Worm (Caenorhabditis elegans): ENCODE results near the gene madf-5.

The madf-5 gene

ce11 chrII:14616927-14617326, 43.5 kb downstream of the madf-5 start (continued):
- TF ChIP-seq madf-8 (GFP tag; conservative IDR thresholded peaks at IDR 0.05) (no peak; the same call in 1 of the 2 replicates), nfyb-1 (GFP tag; IDR thresholded peaks at IDR 0.05) (peak; percentile 89), nhr-27 (tag; optimal IDR thresholded peaks at IDR 0.05) (no peak), fkh-3 (tag; optimal IDR thresholded peaks at IDR 0.05) (peak; percentile 4), mes-4 (tag; optimal IDR thresholded peaks at IDR 0.05) (peak; percentile 68), F10E7.11 (tag; optimal IDR thresholded peaks at IDR 0.05) (no peak), lin-26 (GFP tag; IDR thresholded peaks at IDR 0.05) (peak; percentile 96), ama-1 (optimal IDR thresholded peaks at IDR 0.05) (no peak), ama-1 (GFP tag; optimal IDR thresholded peaks at IDR 0.05) (peak in 1 of 2 experiments; percentile 34), F49E8.2 (tag; optimal IDR thresholded peaks at IDR 0.05; ENCODE audit: insufficient read depth) (peak; percentile 19), unc-130 (GFP tag; optimal IDR thresholded peaks at IDR 0.05) (peak; percentile 36), lsy-27 (tag; optimal IDR thresholded peaks at IDR 0.05; ENCODE audit: borderline replicate concordance, insufficient read depth) (peak; percentile 3), ztf-6 (GFP tag; IDR thresholded peaks at IDR 0.05) (0 out of 2 replicates have a peak, but pooled peaks have one; percentile 67), dox-1 (GFP tag; IDR thresholded peaks at IDR 0.05) (peak; percentile 68), lin-35 (GFP tag; optimal IDR thresholded peaks at IDR 0.05) (no peak), tlf-1 (GFP tag; optimal IDR thresholded peaks at IDR 0.05) (peak; percentile 21), aptf-3 (GFP tag; IDR thresholded peaks at IDR 0.05) (peak; percentile 66; the same call in 1 of the 2 replicates), F33H1.4 (GFP tag; IDR thresholded peaks at IDR 0.05) (0 out of 2 replicates have a peak, but pooled peaks have one; percentile 28), T26A5.8 (tag; optimal IDR thresholded peaks at IDR 0.05) (no peak), pbrm-1 (GFP tag; IDR thresholded peaks at IDR 0.05) (peak; percentile 46; the same call in 1 of the 2 replicates), nfya-2 (GFP tag; IDR thresholded peaks at IDR 0.05) (no peak), F57C9.4 (tag; optimal IDR thresholded peaks at IDR 0.05) (peak; percentile 15), attf-3 (GFP tag; conservative IDR thresholded peaks at IDR 0.05) (no peak), F37B4.10 (GFP tag; IDR thresholded peaks at IDR 0.05) (no peak), efl-1 (GFP tag; optimal IDR thresholded peaks at IDR 0.05) (no peak), K12H6.12 (tag; optimal IDR thresholded peaks at IDR 0.05) (no peak), snpc-1.1 (tag; optimal IDR thresholded peaks at IDR 0.05; ENCODE audit: insufficient read depth) (peak; percentile 59), nhr-120 (GFP tag; IDR thresholded peaks at IDR 0.05) (0 out of 2 replicates have a peak, but pooled peaks have one; percentile 68), F23B12.7 (tag; optimal IDR thresholded peaks at IDR 0.05; ENCODE audit: insufficient read depth) (peak; percentile 44), snpc-4 (GFP tag; optimal IDR thresholded peaks at IDR 0.05) (no peak), snpc-4 (tag; optimal IDR thresholded peaks at IDR 0.05) (no peak), him-1 (tag; optimal IDR thresholded peaks at IDR 0.05) (peak; percentile 64), B0336.3 (GFP tag; IDR thresholded peaks at IDR 0.05) (0 out of 2 replicates have a peak, but pooled peaks have one; percentile 44), B0261.1 (tag; optimal IDR thresholded peaks at IDR 0.05) (peak; percentile 75), chd-7 (tag; optimal IDR thresholded peaks at IDR 0.05) (peak; percentile 53), hlh-26 (GFP tag; conservative IDR thresholded peaks at IDR 0.05) (0 out of 2 replicates have a peak, but pooled peaks have one; percentile 28), ztf-18 (tag; optimal IDR thresholded peaks at IDR 0.05) (peak; percentile 70), ets-4 (GFP tag; optimal IDR thresholded peaks at IDR 0.05) (peak; percentile 20), sea-2 (GFP tag; IDR thresholded peaks at IDR 0.05) (no peak), hrde-1 (tag; optimal IDR thresholded peaks at IDR 0.05; ENCODE audit: borderline replicate concordance) (peak; percentile 40), D2030.7 (GFP tag; IDR thresholded peaks at IDR 0.05) (peak; percentile 70), mxl-1 (tag; optimal IDR thresholded peaks at IDR 0.05) (peak; percentile 87), hlh-12 (tag; optimal IDR thresholded peaks at IDR 0.05) (peak; percentile 73), madf-3 (GFP tag; IDR thresholded peaks at IDR 0.05) (no peak), aptf-2 (GFP tag; conservative IDR thresholded peaks at IDR 0.05) (no peak), egl-44 (GFP tag; IDR thresholded peaks at IDR 0.05) (peak; percentile 66; the same call in 1 of the 2 replicates), rcor-1 (GFP tag; IDR thresholded peaks at IDR 0.05) (peak; percentile 62), ekl-4 (GFP tag; IDR thresholded peaks at IDR 0.05) (peak; percentile 69; the same call in 1 of the 2 replicates)
